Worm (Caenorhabditis elegans) whole organism, young adult: Measurements from ENCODE around the gene M02B7.7.

ENCODE experiments used
- B0336.3 ChIP-seq: fragments of 200-800 bp; sonication (Bioruptor generic); IDR thresholded peaks from 2 replicates; pipeline ENCODE4 v1.3.6; 2022; ENCODE audit warnings: missing genetic modification characterization, missing compliant biosample characterization
- C06A6.2 ChIP-seq: fragments of 200-800 bp; sonication (Bioruptor generic); conservative IDR thresholded peaks from 2 replicates; pipeline ENCODE4 v1.3.6; 2022; ENCODE audit warnings: missing genetic modification characterization, missing compliant biosample characterization
- F10E7.11 ChIP-seq: sonication (generic microtip); optimal IDR thresholded peaks from 2 replicates; lab custom pipeline; 2017; ENCODE audit warnings: mild to moderate bottlenecking, missing genetic modification characterization, moderate library complexity, missing compliant biosample characterization
- F33H1.4 ChIP-seq: fragments of 200-800 bp; sonication (Bioruptor generic); IDR thresholded peaks from 2 replicates; pipeline ENCODE4 v1.3.6; 2022; ENCODE audit warnings: missing genetic modification reagents, missing genetic modification characterization, missing compliant biosample characterization
- F37B4.10 ChIP-seq: fragments of 200-800 bp; sonication (Bioruptor generic); IDR thresholded peaks from 2 replicates; pipeline ENCODE4 v1.3.6; 2022; ENCODE audit warnings: missing genetic modification characterization, missing compliant biosample characterization
- F57C9.4 ChIP-seq: sonication (generic microtip); optimal IDR thresholded peaks from 2 replicates; lab custom pipeline; 2017; ENCODE audit warnings: mild to moderate bottlenecking, missing genetic modification characterization, missing compliant biosample characterization
- Y79H2A.3 ChIP-seq: fragments of 200-800 bp; sonication (Bioruptor generic); conservative IDR thresholded peaks from 2 replicates; pipeline ENCODE4 v1.3.6; 2022; ENCODE audit warnings: missing genetic modification reagents, missing genetic modification characterization, missing compliant biosample characterization
- attf-5 ChIP-seq: fragments of 200-800 bp; sonication (Bioruptor generic); optimal IDR thresholded peaks from 2 replicates; lab custom pipeline; 2018; ENCODE audit warnings: mild to moderate bottlenecking, missing genetic modification characterization, missing compliant biosample characterization
- cebp-1 ChIP-seq, 2 experiments: fragments of 200-800 bp in 1 of 2; sonication (Bioruptor generic) in 1 of 2; sonication (generic microtip) in 1 of 2; IDR thresholded peaks in 1 of 2; optimal IDR thresholded peaks in 1 of 2; 2 replicates each; pipeline versions ENCODE4 v1.3.6 to Lab custom; 2017 to 2022; ENCODE audit warnings: missing compliant biosample characterization in 2 of 2, missing genetic modification characterization in 2 of 2, mild to moderate bottlenecking in 1 of 2, missing genetic modification reagents in 1 of 2, moderate library complexity in 1 of 2
- ceh-40 ChIP-seq: fragments of 200-800 bp; sonication (Bioruptor generic); IDR thresholded peaks from 2 replicates; pipeline ENCODE4 v1.3.6; 2022; ENCODE audit warnings: missing genetic modification characterization, missing compliant biosample characterization
- ceh-91 ChIP-seq: fragments of 200-800 bp; sonication (Bioruptor generic); IDR thresholded peaks from 2 replicates; pipeline ENCODE4 v1.3.6; 2022; ENCODE audit warnings: missing genetic modification reagents, missing genetic modification characterization, missing compliant biosample characterization
- dox-1 ChIP-seq: fragments of 200-800 bp; sonication (Bioruptor generic); IDR thresholded peaks from 2 replicates; pipeline ENCODE4 v1.3.6; 2022; ENCODE audit warnings: missing genetic modification reagents, missing genetic modification characterization, missing compliant biosample characterization
- dpff-1 ChIP-seq: sonication (generic microtip); optimal IDR thresholded peaks from 2 replicates; lab custom pipeline; 2017; ENCODE audit warnings: mild to moderate bottlenecking, missing genetic modification characterization, missing compliant biosample characterization
- dpl-1 ChIP-seq: fragments of 150-350 bp; optimal IDR thresholded peaks from 2 replicates; lab custom pipeline; 2014; ENCODE audit warnings: missing biosample characterization, missing genetic modification reagents, missing genetic modification characterization
- egrh-3 ChIP-seq: fragments of 200-800 bp; sonication (Bioruptor generic); IDR thresholded peaks from 2 replicates; pipeline ENCODE4 v1.3.6; 2022; ENCODE audit warnings: missing genetic modification reagents, missing genetic modification characterization, missing compliant biosample characterization
- fkh-3 ChIP-seq: sonication (generic microtip); optimal IDR thresholded peaks from 2 replicates; lab custom pipeline; 2016; ENCODE audit warnings: mild to moderate bottlenecking, missing genetic modification characterization, missing compliant biosample characterization
- lag-1 ChIP-seq: fragments of 200-800 bp; sonication (Bioruptor generic); IDR thresholded peaks from 2 replicates; pipeline ENCODE4 v1.3.6; 2022; ENCODE audit warnings: missing genetic modification reagents, missing genetic modification characterization, missing compliant biosample characterization
- let-607 ChIP-seq, 2 experiments: fragments of 200-800 bp in 1 of 2; sonication (Bioruptor generic) in 1 of 2; sonication (generic microtip) in 1 of 2; optimal IDR thresholded peaks; 2 replicates each; lab custom pipeline; 2016 to 2018; ENCODE audit warnings: mild to moderate bottlenecking in 2 of 2, missing compliant biosample characterization in 2 of 2, missing genetic modification characterization in 2 of 2, moderate library complexity in 2 of 2, missing genotype in 1 of 2
- lin-54 ChIP-seq: fragments of 200-800 bp; sonication (Bioruptor generic); optimal IDR thresholded peaks from 2 replicates; lab custom pipeline; 2018; ENCODE audit warnings: mild to moderate bottlenecking, missing genetic modification characterization, missing compliant biosample characterization
- lsy-27 ChIP-seq: sonication (generic microtip); optimal IDR thresholded peaks from 2 replicates; lab custom pipeline; 2017; ENCODE audit warnings: missing genetic modification characterization, mild to moderate bottlenecking, missing compliant biosample characterization, antibody characterized with exemption, missing genotype, borderline replicate concordance; ENCODE audit not compliant: insufficient read depth
- madf-3 ChIP-seq: fragments of 200-800 bp; sonication (Bioruptor generic); IDR thresholded peaks from 2 replicates; pipeline ENCODE4 v1.3.6; 2022; ENCODE audit warnings: missing genetic modification reagents, missing genetic modification characterization, missing compliant biosample characterization
- nhr-80 ChIP-seq: sonication (generic microtip); optimal IDR thresholded peaks from 2 replicates; lab custom pipeline; 2016; ENCODE audit warnings: missing genetic modification characterization, missing compliant biosample characterization
- sdz-38 ChIP-seq: sonication (generic microtip); optimal IDR thresholded peaks from 2 replicates; lab custom pipeline; 2016; ENCODE audit warnings: missing genotype, missing genetic modification characterization, missing compliant biosample characterization
- sea-2 ChIP-seq: fragments of 200-800 bp; sonication (Bioruptor generic); IDR thresholded peaks from 2 replicates; pipeline ENCODE4 v1.3.6; 2022; ENCODE audit warnings: missing genetic modification characterization, missing compliant biosample characterization
- snpc-1.1 ChIP-seq: sonication (generic microtip); optimal IDR thresholded peaks from 2 replicates; lab custom pipeline; 2017; ENCODE audit warnings: missing genetic modification characterization, mild to moderate bottlenecking, missing compliant biosample characterization, antibody characterized with exemption, moderate library complexity, missing genotype, missing genetic modification reagents; ENCODE audit not compliant: insufficient read depth
- snpc-4 ChIP-seq, 5 experiments: fragments of 150-350 bp in 1 of 5; sonication (generic microtip) in 4 of 5; optimal IDR thresholded peaks; 2 replicates each; lab custom pipeline; 2014 to 2018; ENCODE audit warnings: missing genetic modification characterization in 5 of 5, missing biosample characterization in 3 of 5, antibody characterized with exemption in 2 of 5, mild to moderate bottlenecking in 2 of 5, missing compliant biosample characterization in 2 of 5, missing genotype in 2 of 5, moderate library complexity in 2 of 5, missing genetic modification reagents in 1 of 5
- somi-1 ChIP-seq: fragments of 200-800 bp; sonication (Bioruptor generic); optimal IDR thresholded peaks from 2 replicates; lab custom pipeline; 2018; ENCODE audit warnings: mild to moderate bottlenecking, missing genetic modification characterization, missing compliant biosample characterization
- tbp1 ChIP-seq: fragments of 200-800 bp; sonication (Bioruptor generic); optimal IDR thresholded peaks from 2 replicates; lab custom pipeline; 2018; ENCODE audit warnings: mild to moderate bottlenecking, missing genetic modification characterization, missing compliant biosample characterization
- unc-62 ChIP-seq: fragments of 150-350 bp; optimal IDR thresholded peaks from 2 replicates; lab custom pipeline; 2014; ENCODE audit warnings: missing biosample characterization, missing genetic modification reagents, missing genetic modification characterization
- xnd-1 ChIP-seq: sonication (generic microtip); optimal IDR thresholded peaks from 2 replicates; lab custom pipeline; 2016; ENCODE audit warnings: missing genotype, missing genetic modification reagents, missing genetic modification characterization, missing compliant biosample characterization
- zfh-2 ChIP-seq: fragments of 200-800 bp; sonication (Bioruptor generic); conservative IDR thresholded peaks from 2 replicates; pipeline ENCODE4 v1.3.6; 2022; ENCODE audit warnings: missing genetic modification reagents, missing genetic modification characterization, missing compliant biosample characterization

Gene M02B7.7

DNA sequence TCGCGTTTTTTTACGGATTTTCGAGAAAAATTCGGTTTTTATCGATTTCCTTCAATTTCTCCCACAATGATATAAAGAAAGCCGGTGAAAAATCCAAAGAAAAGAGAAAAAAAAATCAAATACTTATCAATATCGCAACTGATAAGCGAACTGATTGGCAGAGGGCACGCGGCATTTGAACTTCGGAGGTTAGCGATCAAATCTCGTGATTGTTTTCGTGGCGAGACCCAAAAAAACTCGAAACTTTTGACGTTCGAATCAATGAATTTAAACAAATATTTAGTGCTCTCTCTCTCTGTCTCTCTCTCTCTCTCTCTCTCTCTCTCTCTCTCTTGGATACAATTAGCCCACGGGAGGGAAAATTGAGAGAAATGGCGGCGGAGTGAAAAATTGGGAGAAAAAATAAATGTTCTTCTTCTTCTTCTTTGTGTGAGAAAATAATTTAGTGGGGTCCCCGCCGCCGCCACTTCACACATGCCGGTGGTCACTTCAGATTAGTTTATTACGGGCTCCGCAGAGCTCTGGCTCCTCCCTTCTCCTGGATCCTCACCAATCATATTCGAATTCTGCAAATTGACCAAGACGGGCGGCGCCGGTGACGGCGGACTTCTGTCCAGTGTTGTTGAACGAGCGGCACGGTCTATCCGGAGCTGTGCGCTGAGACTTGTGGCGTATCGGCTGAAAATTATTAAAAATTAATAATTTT is 7.7 kb upstream of the M02B7.7 start:
- no peak for TF ChIP-seq fkh-3 (tag; lab: Kevin White, UChicago)
- TF ChIP-seq zfh-2 (GFP tag; lab: Robert Waterston, UW): peak; percentile 68
- no peak for TF ChIP-seq xnd-1 (tag; lab: Kevin White, UChicago)
- TF ChIP-seq lin-54 (GFP tag; lab: Kevin White, UChicago): peak; percentile 26
- no peak for TF ChIP-seq Y79H2A.3 (GFP tag; lab: Robert Waterston, UW)
- peak; percentile 73 for TF ChIP-seq nhr-80
- TF ChIP-seq let-607 (tag; optimal IDR thresholded peaks at IDR 0.05; lab: Kevin White, UChicago): peak; percentile 42 to 62
- no peak for TF ChIP-seq F10E7.11 (tag; lab: Kevin White, UChicago)
- TF ChIP-seq F57C9.4 (tag; lab: Kevin White, UChicago): no peak
- no peak for TF ChIP-seq sdz-38 (tag; lab: Kevin White, UChicago)
- TF ChIP-seq sea-2 (GFP tag; lab: Robert Waterston, UW): no peak
- peak; percentile 29; the same call in 1 of the 2 replicates for TF ChIP-seq F33H1.4 (GFP tag; lab: Robert Waterston, UW)
- no peak for TF ChIP-seq dpff-1 (tag; lab: Kevin White, UChicago)
- TF ChIP-seq F37B4.10 (GFP tag; lab: Robert Waterston, UW): no peak
- no peak for TF ChIP-seq madf-3
- no peak for TF ChIP-seq cebp-1 (GFP tag; IDR thresholded peaks at IDR 0.05; lab: Robert Waterston, UW)
- TF ChIP-seq cebp-1 (tag; optimal IDR thresholded peaks at IDR 0.05; lab: Kevin White, UChicago): peak; percentile 29
- no peak for TF ChIP-seq somi-1 (GFP tag; lab: Kevin White, UChicago)
- peak; percentile 31 for TF ChIP-seq attf-5 (GFP tag; lab: Kevin White, UChicago)
- peak; percentile 48; the same call in 1 of the 2 replicates for TF ChIP-seq dox-1
- no peak for TF ChIP-seq ceh-40 (GFP tag; lab: Robert Waterston, UW)
- TF ChIP-seq unc-62 (GFP tag; lab: Kevin White, UChicago): no peak
- no peak for TF ChIP-seq B0336.3 (GFP tag; lab: Robert Waterston, UW)

DNA sequence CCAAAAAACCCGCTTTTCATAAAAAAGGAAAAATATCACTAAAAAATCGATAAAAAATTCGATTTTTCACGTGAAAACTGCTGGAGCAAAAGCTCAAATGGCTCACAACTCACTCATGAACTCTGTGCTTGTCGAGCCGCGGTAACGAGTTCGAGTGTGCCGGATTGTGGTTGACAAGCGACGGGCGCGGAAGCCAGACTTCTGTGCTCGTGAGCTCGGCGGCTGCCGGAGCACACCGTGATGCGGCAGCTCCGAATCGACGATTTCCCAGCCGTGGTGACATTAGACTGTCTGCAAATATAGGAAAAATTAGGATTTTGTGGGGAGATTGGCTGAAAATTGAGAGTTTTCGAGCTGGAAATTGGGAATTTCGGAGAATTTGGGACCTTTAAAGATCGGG is 5.8 kb upstream of the M02B7.7 start:
- no peak for TF ChIP-seq unc-62 (GFP tag; lab: Kevin White, UChicago)
- no peak for TF ChIP-seq lsy-27 (tag; lab: Kevin White, UChicago)
- peak; percentile 77 for TF ChIP-seq zfh-2 (GFP tag; lab: Robert Waterston, UW)
- TF ChIP-seq snpc-1.1: no peak
- TF ChIP-seq lag-1 (GFP tag; lab: Robert Waterston, UW): no peak
- peak; percentile 44; the same call in 1 of the 2 replicates for TF ChIP-seq egrh-3 (GFP tag; lab: Robert Waterston, UW)

DNA sequence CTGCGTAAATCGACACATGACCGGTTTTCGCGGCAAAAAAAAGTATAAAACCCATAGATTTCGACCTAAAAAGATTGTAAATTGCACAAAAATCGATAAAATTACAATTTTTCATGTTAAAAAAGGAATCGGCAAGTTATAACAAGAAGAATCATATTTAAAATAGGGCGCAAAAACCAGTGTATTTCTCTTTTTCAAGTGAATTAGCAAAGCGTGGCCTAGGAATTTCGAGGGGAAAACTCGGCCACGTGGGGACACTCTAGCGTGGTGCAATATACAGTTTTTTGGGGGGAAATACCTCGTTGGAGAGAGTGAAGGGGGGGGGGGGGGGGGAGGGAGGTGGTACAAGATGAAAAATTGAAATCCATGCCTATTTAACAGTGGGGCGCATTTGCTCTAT is 553 bp upstream of the M02B7.7 start:
- TF ChIP-seq ceh-91 (GFP tag; lab: Robert Waterston, UW) (no peak), zfh-2 (GFP tag; lab: Robert Waterston, UW) (0 out of 2 replicates have a peak, but pooled peaks have one; percentile 37), B0336.3 (GFP tag; lab: Robert Waterston, UW) (no peak), dox-1 (peak; percentile 33; the same call in 1 of the 2 replicates), tbp1 (GFP tag; lab: Kevin White, UChicago) (no peak), dpl-1 (GFP tag; lab: Kevin White, UChicago) (no peak), cebp-1 (GFP tag; IDR thresholded peaks at IDR 0.05; lab: Robert Waterston, UW) (no peak), cebp-1 (tag; optimal IDR thresholded peaks at IDR 0.05; lab: Kevin White, UChicago) (peak; percentile 14), C06A6.2 (GFP tag; lab: Robert Waterston, UW) (no peak), snpc-4 (GFP tag; optimal IDR thresholded peaks at IDR 0.05; lab: Kevin White, UChicago) (no peak), snpc-4 (tag; optimal IDR thresholded peaks at IDR 0.05; lab: Kevin White, UChicago) (no peak)
